Worm (Caenorhabditis elegans) whole organism, L3 larva: ENCODE results near the gene F16B3.3.

Experiments used
- ZK546.5 ChIP-seq: sonication (generic microtip); optimal IDR thresholded peaks from 2 replicates; lab custom pipeline; 2017; ENCODE audit warnings: missing biosample characterization, missing genetic modification characterization
- daf-12 ChIP-seq: fragments of 150-350 bp; optimal IDR thresholded peaks from 2 replicates; lab custom pipeline; 2014; ENCODE audit warnings: missing biosample characterization, missing genetic modification reagents, missing genetic modification characterization
- elt-3 ChIP-seq, 3 experiments: fragments of 150-350 bp in 1 of 3; sonication (generic microtip) in 2 of 3; optimal IDR thresholded peaks; 2 replicates in 2 of 3; 4 replicates in 1 of 3; lab custom pipeline; 2014 to 2017; ENCODE audit warnings: missing biosample characterization in 3 of 3, missing genetic modification characterization in 3 of 3
- mdl-1 ChIP-seq: fragments of 150-350 bp; optimal IDR thresholded peaks from 2 replicates; lab custom pipeline; 2014; ENCODE audit warnings: missing biosample characterization, missing genetic modification characterization
- nfya-1 ChIP-seq: sonication (generic microtip); optimal IDR thresholded peaks from 2 replicates; lab custom pipeline; 2017; ENCODE audit warnings: missing genetic modification characterization, mild to moderate bottlenecking, missing compliant biosample characterization, antibody characterized with exemption, moderate library complexity; ENCODE audit not compliant: insufficient read depth
- nhr-77 ChIP-seq: fragments of 150-350 bp; optimal IDR thresholded peaks from 2 replicates; lab custom pipeline; 2014; ENCODE audit warnings: missing biosample characterization, missing genetic modification characterization
- skn-1 ChIP-seq: fragments of 150-350 bp; optimal IDR thresholded peaks from 2 replicates; lab custom pipeline; 2014; ENCODE audit warnings: missing biosample characterization, missing genetic modification characterization
- snpc-4 ChIP-seq: fragments of 150-350 bp; optimal IDR thresholded peaks from 2 replicates; lab custom pipeline; 2014; ENCODE audit warnings: missing biosample characterization, missing genetic modification characterization
- ztf-4 ChIP-seq: fragments of 150-350 bp; optimal IDR thresholded peaks from 2 replicates; lab custom pipeline; 2014; ENCODE audit warnings: missing biosample characterization, missing genetic modification characterization

DNA sequence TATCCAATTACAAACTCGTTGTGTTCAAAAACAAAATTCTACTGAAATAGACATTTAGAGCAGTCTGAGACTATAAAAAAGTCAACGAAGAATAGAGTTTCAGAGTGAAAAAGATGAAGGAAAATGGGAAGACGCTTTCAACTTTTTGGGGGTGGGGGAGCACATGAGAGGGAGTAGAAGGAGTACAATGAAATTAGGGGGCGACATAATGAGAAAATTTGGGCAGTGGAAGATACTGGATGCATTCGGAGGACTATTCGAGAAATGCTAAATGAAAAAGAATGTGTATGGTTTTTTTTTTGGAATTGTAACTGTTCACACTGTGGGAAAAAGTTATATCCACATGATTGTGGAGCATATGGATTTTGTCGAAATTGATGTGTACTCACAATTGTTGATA, 4.4 kb downstream of the F16B3.3 start:
- no peak for TF ChIP-seq mdl-1
- TF ChIP-seq ztf-4 (tag; lab: Kevin White, UChicago) = no peak
- no peak for TF ChIP-seq daf-12 (tag; lab: Kevin White, UChicago)
- no peak for TF ChIP-seq skn-1 (tag; lab: Kevin White, UChicago)
- TF ChIP-seq ZK546.5 (tag; lab: Kevin White, UChicago) = no peak
- no peak for TF ChIP-seq elt-3 (tag; optimal IDR thresholded peaks at IDR 0.05; lab: Kevin White, UChicago)
- TF ChIP-seq nhr-77 (tag; lab: Kevin White, UChicago) = no peak
- no peak for TF ChIP-seq nfya-1 (tag; lab: Kevin White, UChicago)
- TF ChIP-seq snpc-4 = no peak
